Fruit fly (Drosophila melanogaster) whole organism, embryonic: Measurements from ENCODE around the gene CG34293.

Experiments used
- Atf3 ChIP-seq: fragments of 200-800 bp; sonication (Bioruptor generic); optimal IDR thresholded peaks from 3 replicates; lab custom pipeline; 2016; ENCODE audit warnings: missing biosample characterization, missing genetic modification characterization
- BtbVII ChIP-seq: fragments of 200-800 bp; sonication (Bioruptor generic); optimal IDR thresholded peaks from 3 replicates; lab custom pipeline; 2017; ENCODE audit warnings: missing biosample characterization, mild to moderate bottlenecking, missing genetic modification characterization
- C15 ChIP-seq: fragments of 200-800 bp; sonication (Bioruptor generic); IDR thresholded peaks from 3 replicates; pipeline ENCODE4 v1.3.6; 2022; ENCODE audit warnings: missing biosample characterization, missing genetic modification characterization
- CG10274 ChIP-seq: fragments of 200-800 bp; sonication (Bioruptor generic); optimal IDR thresholded peaks from 3 replicates; lab custom pipeline; 2017; ENCODE audit warnings: missing biosample characterization, mild to moderate bottlenecking, missing genetic modification characterization
- CG12236 ChIP-seq: fragments of 200-800 bp; sonication (Bioruptor generic); optimal IDR thresholded peaks from 2 replicates; lab custom pipeline; 2016; ENCODE audit warnings: missing biosample characterization, missing genetic modification characterization
- CG17186 ChIP-seq: fragments of 200-800 bp; sonication (Bioruptor generic); optimal IDR thresholded peaks from 3 replicates; lab custom pipeline; 2017; ENCODE audit warnings: missing biosample characterization, missing genetic modification reagents, missing genetic modification characterization
- CG18619 ChIP-seq: fragments of 200-800 bp; sonication (Bioruptor generic); optimal IDR thresholded peaks from 3 replicates; lab custom pipeline; 2017; ENCODE audit warnings: missing biosample characterization, mild to moderate bottlenecking, missing genetic modification characterization
- CG2129 ChIP-seq: fragments of 200-800 bp; sonication (Bioruptor generic); IDR thresholded peaks from 2 replicates; pipeline ENCODE4 v1.3.6; 2022; ENCODE audit warnings: missing biosample characterization, missing genetic modification characterization; ENCODE audit not compliant: partially characterized antibody
- CG2202 ChIP-seq: fragments of 200-800 bp; sonication (Bioruptor generic); optimal IDR thresholded peaks from 2 replicates; lab custom pipeline; 2018; ENCODE audit warnings: missing biosample characterization, mild to moderate bottlenecking, missing genetic modification characterization
- CG31365 ChIP-seq: fragments of 200-800 bp; sonication (Bioruptor generic); optimal IDR thresholded peaks from 2 replicates; lab custom pipeline; 2018; ENCODE audit warnings: missing biosample characterization, mild to moderate bottlenecking, missing genetic modification characterization
- CG32767 ChIP-seq: fragments of 200-800 bp; sonication (Bioruptor generic); IDR thresholded peaks from 2 replicates; pipeline ENCODE4 v1.3.6; 2022; ENCODE audit warnings: missing biosample characterization, missing genetic modification characterization
- CG4282 ChIP-seq: fragments of 200-800 bp; sonication (Bioruptor generic); optimal IDR thresholded peaks from 2 replicates; lab custom pipeline; 2016; ENCODE audit warnings: missing biosample characterization, missing genetic modification characterization
- CG4328 ChIP-seq: fragments of 200-800 bp; sonication (Bioruptor generic); optimal IDR thresholded peaks from 3 replicates; lab custom pipeline; 2017; ENCODE audit warnings: missing biosample characterization, missing genetic modification reagents, missing genetic modification characterization
- CG6683 ChIP-seq: fragments of 200-800 bp; sonication (Bioruptor generic); optimal IDR thresholded peaks from 2 replicates; lab custom pipeline; 2017; ENCODE audit warnings: missing biosample characterization, mild to moderate bottlenecking, missing genetic modification characterization, missing genetic modification reagents
- CG6689 ChIP-seq: fragments of 200-800 bp; sonication (Bioruptor generic); IDR thresholded peaks from 2 replicates; pipeline ENCODE4 v1.3.6; 2022; ENCODE audit warnings: missing biosample characterization, missing genetic modification characterization
- CG6791 ChIP-seq: fragments of 200-800 bp; sonication (Bioruptor generic); IDR thresholded peaks from 3 replicates; pipeline ENCODE4 v1.3.6; 2022; ENCODE audit warnings: missing biosample characterization, missing genetic modification characterization; ENCODE audit not compliant: partially characterized antibody
- CG7556 ChIP-seq: fragments of 200-800 bp; sonication (Bioruptor generic); optimal IDR thresholded peaks from 2 replicates; lab custom pipeline; 2017; ENCODE audit warnings: missing biosample characterization, mild to moderate bottlenecking, missing genetic modification characterization
- CG8089 ChIP-seq: fragments of 200-800 bp; sonication (Bioruptor generic); optimal IDR thresholded peaks from 3 replicates; lab custom pipeline; 2016; ENCODE audit warnings: missing biosample characterization, missing genetic modification characterization
- CG8765 ChIP-seq: fragments of 200-800 bp; sonication (Bioruptor generic); IDR thresholded peaks from 2 replicates; pipeline ENCODE4 v1.3.6; 2022; ENCODE audit warnings: missing biosample characterization, missing genetic modification characterization
- CG9727 ChIP-seq: fragments of 200-800 bp; sonication (Bioruptor generic); optimal IDR thresholded peaks from 3 replicates; lab custom pipeline; 2017; ENCODE audit warnings: missing biosample characterization, mild to moderate bottlenecking, missing genetic modification characterization
- Doc2 ChIP-seq: fragments of 200-800 bp; sonication (Bioruptor generic); IDR thresholded peaks from 2 replicates; pipeline ENCODE4 v1.3.6; 2022; ENCODE audit warnings: missing biosample characterization, missing genetic modification characterization
- Doc3 ChIP-seq: fragments of 200-800 bp; sonication (Bioruptor generic); IDR thresholded peaks from 3 replicates; pipeline ENCODE4 v1.3.6; 2022; ENCODE audit warnings: missing biosample characterization, missing genetic modification characterization; ENCODE audit not compliant: partially characterized antibody
- Dp ChIP-seq: fragments of 200-800 bp; sonication (Bioruptor generic); optimal IDR thresholded peaks from 2 replicates; lab custom pipeline; 2018; ENCODE audit warnings: missing biosample characterization, mild to moderate bottlenecking, missing genetic modification characterization, moderate library complexity
- Dref ChIP-seq: fragments of 200-800 bp; sonication (Bioruptor generic); IDR thresholded peaks from 2 replicates; pipeline ENCODE4 v1.3.6; 2022; ENCODE audit warnings: missing biosample characterization, missing genetic modification characterization
- E2f1 ChIP-seq: fragments of 200-800 bp; sonication (Bioruptor generic); IDR thresholded peaks from 2 replicates; pipeline ENCODE4 v1.3.6; 2022; ENCODE audit warnings: missing biosample characterization, missing genetic modification characterization
- Ets65A ChIP-seq: fragments of 200-800 bp; sonication (Bioruptor generic); peaks from one replicate; lab custom pipeline; 2016; ENCODE audit warnings: missing biosample characterization, missing genetic modification characterization
- Jarid2 ChIP-seq: fragments of 200-800 bp; sonication (Bioruptor generic); optimal IDR thresholded peaks from 3 replicates; lab custom pipeline; 2017; ENCODE audit warnings: mild to moderate bottlenecking, missing biosample characterization, missing genetic modification reagents, missing genetic modification characterization
- NK7.1 ChIP-seq: fragments of 200-800 bp; sonication (Bioruptor generic); optimal IDR thresholded peaks from 3 replicates; lab custom pipeline; 2016; ENCODE audit warnings: missing biosample characterization, missing genetic modification characterization
- Opbp ChIP-seq: fragments of 200-800 bp; sonication (Bioruptor generic); IDR thresholded peaks from 3 replicates; pipeline ENCODE4 v1.3.6; 2022; ENCODE audit warnings: missing biosample characterization, missing genetic modification characterization; ENCODE audit not compliant: partially characterized antibody
- PHDP ChIP-seq: fragments of 200-800 bp; sonication (Bioruptor generic); optimal IDR thresholded peaks from 3 replicates; lab custom pipeline; 2018; ENCODE audit warnings: missing biosample characterization, mild to moderate bottlenecking, missing genetic modification characterization, moderate library complexity
- Ptx1 ChIP-seq: fragments of 200-800 bp; sonication (Bioruptor generic); IDR thresholded peaks from 2 replicates; pipeline ENCODE4 v1.3.6; 2022; ENCODE audit warnings: missing biosample characterization, missing genetic modification characterization
- Xrp1 ChIP-seq: fragments of 200-800 bp; sonication (Bioruptor generic); IDR thresholded peaks from 2 replicates; pipeline ENCODE4 v1.3.6; 2022; ENCODE audit warnings: missing biosample characterization, missing genetic modification characterization
- al ChIP-seq: fragments of 200-800 bp; sonication (Bioruptor generic); IDR thresholded peaks from 2 replicates; pipeline ENCODE4 v1.3.6; 2022; ENCODE audit warnings: missing biosample characterization, missing genetic modification characterization
- bbx ChIP-seq: fragments of 200-800 bp; sonication (Bioruptor generic); IDR thresholded peaks from 2 replicates; pipeline ENCODE4 v1.3.6; 2022; ENCODE audit warnings: missing biosample characterization, missing genetic modification characterization; ENCODE audit not compliant: partially characterized antibody
- bsh ChIP-seq, 2 experiments: fragments of 200-800 bp; sonication (Bioruptor generic); optimal IDR thresholded peaks; 2 replicates each; lab custom pipeline; 2017 to 2018; ENCODE audit warnings: mild to moderate bottlenecking in 2 of 2, missing biosample characterization in 2 of 2, missing genetic modification characterization in 2 of 2, moderate library complexity in 1 of 2
- caup ChIP-seq: fragments of 200-800 bp; sonication (Bioruptor generic); optimal IDR thresholded peaks from 3 replicates; lab custom pipeline; 2017; ENCODE audit warnings: missing biosample characterization, mild to moderate bottlenecking, missing genetic modification characterization, moderate library complexity; ENCODE audit not compliant: severe bottlenecking
- da ChIP-seq: fragments of 200-800 bp; sonication (Bioruptor generic); optimal IDR thresholded peaks from 2 replicates; lab custom pipeline; 2016; ENCODE audit warnings: missing biosample characterization, missing genetic modification characterization
- gfzf ChIP-seq: fragments of 200-800 bp; sonication (Bioruptor generic); optimal IDR thresholded peaks from 2 replicates; lab custom pipeline; 2016; ENCODE audit warnings: missing biosample characterization, mild to moderate bottlenecking, missing genetic modification characterization, moderate library complexity
- gt ChIP-seq: fragments of 200-800 bp; sonication (Bioruptor generic); IDR thresholded peaks from 2 replicates; pipeline ENCODE4 v1.3.6; 2022; ENCODE audit warnings: missing biosample characterization, missing genetic modification characterization
- her ChIP-seq: fragments of 200-800 bp; sonication (Bioruptor generic); optimal IDR thresholded peaks from 2 replicates; lab custom pipeline; 2016; ENCODE audit warnings: missing biosample characterization, missing genetic modification characterization
- hth ChIP-seq: fragments of >200 bp; optimal IDR thresholded peaks from 2 replicates; lab custom pipeline; 2017; ENCODE audit warnings: inconsistent platforms
- ken ChIP-seq: fragments of 200-800 bp; sonication (Bioruptor generic); IDR thresholded peaks from 3 replicates; pipeline ENCODE4 v1.3.6; 2022; ENCODE audit warnings: missing biosample characterization, missing genetic modification characterization
- nmo ChIP-seq: fragments of 200-800 bp; sonication (Bioruptor generic); optimal IDR thresholded peaks from 2 replicates; lab custom pipeline; 2018; ENCODE audit warnings: missing biosample characterization, mild to moderate bottlenecking, missing genetic modification characterization, moderate library complexity
- pros ChIP-seq: fragments of 200-800 bp; sonication (Bioruptor generic); optimal IDR thresholded peaks from 3 replicates; lab custom pipeline; 2019; ENCODE audit warnings: missing biosample characterization, mild to moderate bottlenecking, missing genetic modification characterization, moderate library complexity
- rib ChIP-seq: fragments of 200-800 bp; sonication (Bioruptor generic); IDR thresholded peaks from 2 replicates; pipeline ENCODE4 v1.3.6; 2022; ENCODE audit warnings: missing biosample characterization, missing genetic modification characterization
- ro ChIP-seq: fragments of 200-800 bp; sonication (Bioruptor generic); IDR thresholded peaks from 2 replicates; pipeline ENCODE4 v1.3.6; 2022; ENCODE audit warnings: missing biosample characterization, missing genetic modification characterization
- ssp ChIP-seq: fragments of 200-800 bp; sonication (Bioruptor generic); IDR thresholded peaks from 2 replicates; pipeline ENCODE4 v1.3.6; 2022; ENCODE audit warnings: missing biosample characterization, missing genetic modification characterization
- sug ChIP-seq: fragments of 200-800 bp; optimal IDR thresholded peaks from 2 replicates; lab custom pipeline; 2019; ENCODE audit warnings: missing biosample characterization, mild to moderate bottlenecking, missing genetic modification characterization, moderate library complexity
- trem ChIP-seq: fragments of 200-800 bp; optimal IDR thresholded peaks from 3 replicates; lab custom pipeline; 2019; ENCODE audit warnings: missing biosample characterization, mild to moderate bottlenecking, missing genetic modification characterization, moderate library complexity
- zen ChIP-seq: fragments of 200-800 bp; sonication (Bioruptor generic); optimal IDR thresholded peaks from 3 replicates; lab custom pipeline; 2018; ENCODE audit warnings: missing biosample characterization, mild to moderate bottlenecking, missing genetic modification characterization, moderate library complexity
- zfh1 ChIP-seq: fragments of 200-800 bp; sonication (Bioruptor generic); IDR thresholded peaks from 3 replicates; pipeline ENCODE4 v1.3.6; 2022; ENCODE audit warnings: missing biosample characterization, missing genetic modification characterization

The CG34293 gene

DNA sequence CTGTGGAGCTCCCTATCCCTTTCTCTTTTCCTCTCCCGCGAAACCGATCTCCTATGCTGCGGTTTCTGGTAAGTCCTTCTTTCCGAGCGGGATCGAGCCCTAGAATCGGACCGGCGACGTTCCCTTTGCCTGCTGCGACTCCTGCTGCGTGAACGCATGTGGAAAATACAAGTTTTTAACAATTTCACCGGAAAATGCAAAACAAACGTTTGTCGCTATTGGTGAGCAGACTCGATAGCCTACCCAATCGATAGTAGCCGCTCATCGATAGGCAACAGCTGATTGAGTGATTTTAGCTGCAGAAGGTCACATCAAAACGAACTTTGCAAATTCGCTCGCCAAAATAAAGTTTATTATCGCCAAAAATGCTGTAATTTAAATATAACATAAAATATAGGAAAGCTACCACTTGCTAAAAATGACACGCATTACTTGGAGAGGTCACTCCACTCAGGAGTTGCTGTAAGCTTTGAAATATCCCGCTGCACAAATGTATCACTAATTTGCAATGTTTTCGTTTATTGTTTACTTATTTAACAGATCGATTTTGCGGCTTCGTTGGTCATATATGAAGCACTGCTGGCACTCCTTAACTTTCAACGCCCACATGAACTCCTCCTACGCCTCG is 48.8 kb downstream of the CG34293 start, which contains the start of the genes CG6066 and CG5880 (continued):
- no peak for TF ChIP-seq CG12236
- no peak for TF ChIP-seq CG9727 (GFP tag; lab: Kevin White, UChicago)
- no peak for TF ChIP-seq CG17186
- TF ChIP-seq gt (GFP tag; lab: Robert Waterston, UW), result no peak
- no peak for TF ChIP-seq CG8765 (GFP tag; lab: Robert Waterston, UW)
- TF ChIP-seq ken (GFP tag; lab: Robert Waterston, UW), result no peak
- TF ChIP-seq ssp, result no peak
- TF ChIP-seq NK7.1 (GFP tag; lab: Kevin White, UChicago), result no peak
- no peak for TF ChIP-seq da (GFP tag; lab: Kevin White, UChicago)
- peak; percentile 87 for TF ChIP-seq Ets65A (GFP tag; lab: Kevin White, UChicago)
- no peak for TF ChIP-seq zen (tag; lab: Kevin White, UChicago)
- no peak for TF ChIP-seq E2f1 (GFP tag; lab: Robert Waterston, UW)
- TF ChIP-seq CG18619, result no peak
- TF ChIP-seq CG31365 (tag; lab: Kevin White, UChicago), result no peak
- no peak for TF ChIP-seq al (GFP tag; lab: Robert Waterston, UW)
- TF ChIP-seq Dp (GFP tag; lab: Kevin White, UChicago), result peak; percentile 32
- TF ChIP-seq PHDP (tag; lab: Kevin White, UChicago), result no peak
- TF ChIP-seq CG2129, result peak; percentile 63; the same call in 1 of the 2 replicates
- TF ChIP-seq sug, result no peak
- TF ChIP-seq Dref, result peak; percentile 85
- no peak for TF ChIP-seq ro (GFP tag; lab: Robert Waterston, UW)
- TF ChIP-seq BtbVII (GFP tag; lab: Kevin White, UChicago), result no peak
- TF ChIP-seq her (GFP tag; lab: Kevin White, UChicago), result no peak
- TF ChIP-seq nmo (GFP tag; lab: Kevin White, UChicago), result peak; percentile 9
- TF ChIP-seq CG2202 (tag; lab: Kevin White, UChicago), result no peak
- peak; percentile 37 for TF ChIP-seq trem (tag; lab: Kevin White, UChicago)
- TF ChIP-seq Doc3 (GFP tag; lab: Robert Waterston, UW), result peak; percentile 79
- no peak for TF ChIP-seq CG7556 (GFP tag; lab: Kevin White, UChicago)
- peak; percentile 62; the same call in 1 of the 2 replicates for TF ChIP-seq rib (GFP tag; lab: Robert Waterston, UW)
- no peak for TF ChIP-seq CG4328 (GFP tag; lab: Kevin White, UChicago)
- no peak for TF ChIP-seq Doc2 (GFP tag; lab: Robert Waterston, UW)
- peak; percentile 47 for TF ChIP-seq gfzf (GFP tag; lab: Kevin White, UChicago)
- TF ChIP-seq CG4282, result no peak
- TF ChIP-seq zfh1, result no peak
- TF ChIP-seq Xrp1, result no peak
- peak; percentile 90 for TF ChIP-seq bbx (GFP tag; lab: Robert Waterston, UW)
- TF ChIP-seq Ptx1 (GFP tag; lab: Robert Waterston, UW), result no peak
- TF ChIP-seq CG6689, result no peak
- TF ChIP-seq CG6683 (GFP tag; lab: Kevin White, UChicago), result no peak
- no peak for TF ChIP-seq Atf3 (GFP tag; lab: Kevin White, UChicago)
- TF ChIP-seq hth (lab: Kevin White, UChicago), result no peak
- no peak for TF ChIP-seq Jarid2 (GFP tag; lab: Kevin White, UChicago)
- peak; percentile 85 for TF ChIP-seq Opbp (GFP tag; lab: Robert Waterston, UW)
- no peak for TF ChIP-seq C15 (GFP tag; lab: Robert Waterston, UW)
- no peak for TF ChIP-seq CG8089 (GFP tag; lab: Kevin White, UChicago)
- TF ChIP-seq CG32767 (GFP tag; lab: Robert Waterston, UW), result no peak
- TF ChIP-seq caup (GFP tag; lab: Kevin White, UChicago), result no peak
- TF ChIP-seq pros (GFP tag; lab: Kevin White, UChicago), result no peak
- TF ChIP-seq bsh (GFP tag; optimal IDR thresholded peaks at IDR 0.05; lab: Kevin White, UChicago), result no peak
- TF ChIP-seq CG10274 (GFP tag; lab: Kevin White, UChicago), result no peak
- peak; percentile 83 for TF ChIP-seq CG6791 (GFP tag; lab: Robert Waterston, UW)
